Worm (Caenorhabditis elegans) whole organism, late embryonic: ENCODE measurements around the gene F25E5.1.

Experiments used
- K09A11.1 ChIP-seq: sonication (generic microtip); optimal IDR thresholded peaks from 2 replicates; lab custom pipeline; 2017; ENCODE audit warnings: antibody characterized with exemption, mild to moderate bottlenecking, missing genetic modification characterization, missing compliant biosample characterization; ENCODE audit not compliant: insufficient read depth
- T23F11.4 ChIP-seq: fragments of 200-800 bp; sonication (Bioruptor generic); optimal IDR thresholded peaks from 2 replicates; lab custom pipeline; 2018; ENCODE audit warnings: mild to moderate bottlenecking, missing genetic modification characterization, missing compliant biosample characterization
- ahr-1 ChIP-seq: sonication (generic microtip); optimal IDR thresholded peaks from 2 replicates; lab custom pipeline; 2016; ENCODE audit warnings: missing genetic modification characterization, missing compliant biosample characterization
- ceh-34 ChIP-seq: sonication (generic microtip); optimal IDR thresholded peaks from 2 replicates; lab custom pipeline; 2016; ENCODE audit warnings: mild to moderate bottlenecking, missing genetic modification characterization, missing compliant biosample characterization
- ceh-9 ChIP-seq: sonication (generic microtip); optimal IDR thresholded peaks from 2 replicates; lab custom pipeline; 2016; ENCODE audit warnings: mild to moderate bottlenecking, missing genetic modification characterization, inconsistent platforms, missing compliant biosample characterization
- nhr-11 ChIP-seq: fragments of 150-350 bp; optimal IDR thresholded peaks from 2 replicates; lab custom pipeline; 2014; ENCODE audit warnings: missing biosample characterization, missing genetic modification characterization
- pqm-1 ChIP-seq: sonication (generic microtip); optimal IDR thresholded peaks from 2 replicates; lab custom pipeline; 2016; ENCODE audit warnings: missing genetic modification characterization, missing compliant biosample characterization

DNA sequence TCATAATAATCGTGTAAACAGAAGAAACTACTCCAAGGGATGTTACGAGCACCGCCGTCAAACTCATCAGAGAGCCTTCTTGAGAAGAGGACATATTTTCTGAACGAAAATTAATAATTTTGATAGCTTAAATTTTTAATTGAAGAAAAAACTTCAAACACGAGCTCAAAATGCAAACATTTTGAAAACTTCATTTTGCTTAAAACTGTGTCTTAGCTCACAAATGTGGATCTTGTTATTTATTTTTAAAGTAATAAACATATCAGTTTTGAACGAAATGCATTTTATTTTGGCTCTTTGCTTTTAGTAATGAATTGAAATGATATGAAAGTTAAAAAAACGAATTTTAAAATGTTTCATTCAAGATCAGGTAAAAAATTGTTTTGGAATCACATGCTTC, 21.8 kb downstream of the F25E5.1 start, which contains the start of gene srbc-7:
- TF ChIP-seq K09A11.1 (tag; lab: Kevin White, UChicago) (no peak), nhr-11 (tag; lab: Kevin White, UChicago) (no peak), T23F11.4 (GFP tag; lab: Kevin White, UChicago) (no peak), ceh-9 (tag; lab: Kevin White, UChicago) (no peak), ceh-34 (tag; lab: Kevin White, UChicago) (no peak), ahr-1 (no peak), pqm-1 (tag; lab: Kevin White, UChicago) (no peak)
